Worm (Caenorhabditis elegans) whole organism, young adult: ENCODE data around the gene K08D9.10.

Experiments used
- F37B4.10 ChIP-seq: fragments of 200-800 bp; sonication (Bioruptor generic); IDR thresholded peaks from 2 replicates; pipeline ENCODE4 v1.3.6; 2022; ENCODE audit warnings: missing genetic modification characterization, missing compliant biosample characterization
- F49E8.2 ChIP-seq: sonication (generic microtip); optimal IDR thresholded peaks from 3 replicates; lab custom pipeline; 2017; ENCODE audit warnings: missing genetic modification characterization, mild to moderate bottlenecking, missing compliant biosample characterization, antibody characterized with exemption, moderate library complexity; ENCODE audit not compliant: insufficient read depth
- F52B5.7 ChIP-seq: sonication (generic microtip); optimal IDR thresholded peaks from 2 replicates; lab custom pipeline; 2016; ENCODE audit warnings: mild to moderate bottlenecking, missing genetic modification characterization, missing compliant biosample characterization
- F57C9.4 ChIP-seq: sonication (generic microtip); optimal IDR thresholded peaks from 2 replicates; lab custom pipeline; 2017; ENCODE audit warnings: mild to moderate bottlenecking, missing genetic modification characterization, missing compliant biosample characterization
- K12H6.12 ChIP-seq: fragments of 200-800 bp; sonication (Bioruptor generic); optimal IDR thresholded peaks from 2 replicates; lab custom pipeline; 2018; ENCODE audit warnings: mild to moderate bottlenecking, missing genetic modification characterization, missing compliant biosample characterization
- die-1 ChIP-seq: sonication (generic microtip); optimal IDR thresholded peaks from 2 replicates; lab custom pipeline; 2016; ENCODE audit warnings: missing genotype, mild to moderate bottlenecking, missing genetic modification characterization, missing compliant biosample characterization
- fkh-3 ChIP-seq: sonication (generic microtip); optimal IDR thresholded peaks from 2 replicates; lab custom pipeline; 2016; ENCODE audit warnings: mild to moderate bottlenecking, missing genetic modification characterization, missing compliant biosample characterization
- lag-1 ChIP-seq: fragments of 200-800 bp; sonication (Bioruptor generic); IDR thresholded peaks from 2 replicates; pipeline ENCODE4 v1.3.6; 2022; ENCODE audit warnings: missing genetic modification reagents, missing genetic modification characterization, missing compliant biosample characterization
- nfya-1 ChIP-seq: sonication (generic microtip); optimal IDR thresholded peaks from 2 replicates; lab custom pipeline; 2017; ENCODE audit warnings: antibody characterized with exemption, missing compliant biosample characterization, missing genetic modification characterization, borderline replicate concordance; ENCODE audit not compliant: insufficient read depth
- nhr-27 ChIP-seq: fragments of 200-800 bp; sonication (Bioruptor generic); optimal IDR thresholded peaks from 2 replicates; lab custom pipeline; 2018; ENCODE audit warnings: mild to moderate bottlenecking, missing genetic modification characterization, moderate library complexity, missing compliant biosample characterization
- sea-2 ChIP-seq: fragments of 200-800 bp; sonication (Bioruptor generic); IDR thresholded peaks from 2 replicates; pipeline ENCODE4 v1.3.6; 2022; ENCODE audit warnings: missing genetic modification characterization, missing compliant biosample characterization
- snpc-1.3 ChIP-seq: sonication (generic microtip); optimal IDR thresholded peaks from 2 replicates; lab custom pipeline; 2017; ENCODE audit warnings: missing genetic modification characterization, mild to moderate bottlenecking, missing compliant biosample characterization, antibody characterized with exemption, moderate library complexity, missing genotype, missing genetic modification reagents; ENCODE audit not compliant: insufficient read depth
- snpc-4 ChIP-seq, 5 experiments: fragments of 150-350 bp in 1 of 5; sonication (generic microtip) in 4 of 5; optimal IDR thresholded peaks; 2 replicates each; lab custom pipeline; 2014 to 2018; ENCODE audit warnings: missing genetic modification characterization in 5 of 5, missing biosample characterization in 3 of 5, antibody characterized with exemption in 2 of 5, mild to moderate bottlenecking in 2 of 5, missing compliant biosample characterization in 2 of 5, missing genotype in 2 of 5, moderate library complexity in 2 of 5, missing genetic modification reagents in 1 of 5
- somi-1 ChIP-seq: fragments of 200-800 bp; sonication (Bioruptor generic); optimal IDR thresholded peaks from 2 replicates; lab custom pipeline; 2018; ENCODE audit warnings: mild to moderate bottlenecking, missing genetic modification characterization, missing compliant biosample characterization

- TF ChIP-seq sea-2 (GFP tag; lab: Robert Waterston, UW) (no peak), snpc-4 (GFP tag; optimal IDR thresholded peaks at IDR 0.05; lab: Kevin White, UChicago) (no peak), snpc-4 (tag; optimal IDR thresholded peaks at IDR 0.05; lab: Kevin White, UChicago) (no peak), F52B5.7 (tag; lab: Kevin White, UChicago) (no peak), F37B4.10 (GFP tag; lab: Robert Waterston, UW) (no peak), lag-1 (GFP tag; lab: Robert Waterston, UW) (no peak), F57C9.4 (tag; lab: Kevin White, UChicago) (no peak), nfya-1 (tag; lab: Kevin White, UChicago) (no peak), K12H6.12 (no peak), snpc-1.3 (tag; lab: Kevin White, UChicago) (no peak), somi-1 (no peak), fkh-3 (tag; lab: Kevin White, UChicago) (no peak), F49E8.2 (tag; lab: Kevin White, UChicago) (no peak), nhr-27 (tag; lab: Kevin White, UChicago) (no peak), die-1 (tag; lab: Kevin White, UChicago) (no peak)
These were observed 26.1 kb downstream of the K08D9.10 start for ce11 chrV:3256809-3257208.
